Fruit fly (Drosophila melanogaster) whole organism, embryonic: Measurements from ENCODE around the gene RpS25.

ENCODE experiments used
- Bgb ChIP-seq: fragments of 200-800 bp; sonication (Bioruptor generic); IDR thresholded peaks from 2 replicates; pipeline ENCODE4 v1.3.6; 2022; ENCODE audit warnings: missing biosample characterization, missing genetic modification characterization; ENCODE audit not compliant: partially characterized antibody
- CG13287 ChIP-seq: fragments of 200-800 bp; sonication (Bioruptor generic); IDR thresholded peaks from 2 replicates; pipeline ENCODE4 v1.3.6; 2022; ENCODE audit warnings: missing biosample characterization, missing genetic modification characterization; ENCODE audit not compliant: partially characterized antibody
- CG13296 ChIP-seq: fragments of 200-800 bp; sonication (Bioruptor generic); optimal IDR thresholded peaks from 3 replicates; lab custom pipeline; 2018; ENCODE audit warnings: missing biosample characterization, mild to moderate bottlenecking, missing genetic modification characterization
- CG14014 ChIP-seq: fragments of 200-800 bp; sonication (Bioruptor generic); IDR thresholded peaks from 2 replicates; pipeline ENCODE4 v1.3.6; 2022; ENCODE audit warnings: missing biosample characterization, missing genetic modification characterization
- CG14441 ChIP-seq: fragments of 200-800 bp; sonication (Bioruptor generic); IDR thresholded peaks from 2 replicates; pipeline ENCODE4 v1.3.6; 2022; ENCODE audit warnings: missing biosample characterization, missing genetic modification characterization
- CG15011 ChIP-seq: fragments of 200-800 bp; sonication (Bioruptor generic); optimal IDR thresholded peaks from 3 replicates; lab custom pipeline; 2018; ENCODE audit warnings: missing biosample characterization, mild to moderate bottlenecking, missing genetic modification characterization
- CG15073 ChIP-seq: fragments of 200-800 bp; sonication (Bioruptor generic); optimal IDR thresholded peaks from 2 replicates; lab custom pipeline; 2016; ENCODE audit warnings: missing biosample characterization, missing genetic modification characterization
- CG15601 ChIP-seq: fragments of 200-800 bp; sonication (Bioruptor generic); optimal IDR thresholded peaks from 3 replicates; lab custom pipeline; 2019; ENCODE audit warnings: missing biosample characterization, mild to moderate bottlenecking, missing genetic modification characterization, moderate library complexity
- CG16779 ChIP-seq: fragments of 200-800 bp; sonication (Bioruptor generic); IDR thresholded peaks from 2 replicates; pipeline ENCODE4 v1.3.6; 2022; ENCODE audit warnings: missing biosample characterization, missing genetic modification characterization
- CG16815 ChIP-seq: fragments of 200-800 bp; sonication (Bioruptor generic); optimal IDR thresholded peaks from 3 replicates; lab custom pipeline; 2017; ENCODE audit warnings: missing biosample characterization, mild to moderate bottlenecking, missing genetic modification characterization
- CG17612 ChIP-seq: fragments of 200-800 bp; sonication (Bioruptor generic); IDR thresholded peaks from 2 replicates; pipeline ENCODE4 v1.3.6; 2022; ENCODE audit warnings: missing biosample characterization, missing genetic modification characterization
- CG1792 ChIP-seq: fragments of 200-800 bp; sonication (Bioruptor generic); optimal IDR thresholded peaks from 2 replicates; lab custom pipeline; 2016; ENCODE audit warnings: missing biosample characterization, missing genetic modification characterization
- CG18262 ChIP-seq: fragments of 200-800 bp; optimal IDR thresholded peaks from 3 replicates; lab custom pipeline; 2019; ENCODE audit warnings: missing biosample characterization, mild to moderate bottlenecking, missing genetic modification characterization, moderate library complexity
- CG30403 ChIP-seq: fragments of 200-800 bp; sonication (Bioruptor generic); optimal IDR thresholded peaks from 3 replicates; lab custom pipeline; 2016; ENCODE audit warnings: missing biosample characterization, missing genetic modification characterization
- CG32767 ChIP-seq: fragments of 200-800 bp; sonication (Bioruptor generic); IDR thresholded peaks from 2 replicates; pipeline ENCODE4 v1.3.6; 2022; ENCODE audit warnings: missing biosample characterization, missing genetic modification characterization
- CG4360 ChIP-seq: fragments of 200-800 bp; sonication (Bioruptor generic); IDR thresholded peaks from 2 replicates; pipeline ENCODE4 v1.3.6; 2022; ENCODE audit warnings: missing biosample characterization, missing genetic modification characterization
- CG5953 ChIP-seq: fragments of 200-800 bp; sonication (Bioruptor generic); IDR thresholded peaks from 2 replicates; pipeline ENCODE4 v1.3.6; 2022; ENCODE audit warnings: missing biosample characterization, missing genetic modification characterization
- CG6854 ChIP-seq: fragments of 200-800 bp; sonication (Bioruptor generic); optimal IDR thresholded peaks from 3 replicates; lab custom pipeline; 2017; ENCODE audit warnings: missing biosample characterization, mild to moderate bottlenecking, missing genetic modification characterization
- CG7372 ChIP-seq: fragments of 200-800 bp; sonication (Bioruptor generic); IDR thresholded peaks from 2 replicates; pipeline ENCODE4 v1.3.6; 2022; ENCODE audit warnings: missing biosample characterization, missing genetic modification characterization
- CG7963 ChIP-seq: fragments of 200-800 bp; sonication (Bioruptor generic); IDR thresholded peaks from 3 replicates; pipeline ENCODE4 v1.3.6; 2022; ENCODE audit warnings: missing biosample characterization, missing genetic modification characterization; ENCODE audit not compliant: partially characterized antibody
- CG7987 ChIP-seq: fragments of 200-800 bp; sonication (Bioruptor generic); optimal IDR thresholded peaks from 2 replicates; lab custom pipeline; 2018; ENCODE audit warnings: missing biosample characterization, mild to moderate bottlenecking, missing genetic modification characterization, moderate library complexity
- CG8290 ChIP-seq, 3 experiments: fragments of 200-800 bp; sonication (Bioruptor generic); optimal IDR thresholded peaks; 2 replicates each; lab custom pipeline; 2016 to 2019; ENCODE audit warnings: missing biosample characterization in 3 of 3, missing genetic modification characterization in 3 of 3, mild to moderate bottlenecking in 2 of 3, moderate library complexity in 1 of 3
- CG8765 ChIP-seq: fragments of 200-800 bp; sonication (Bioruptor generic); IDR thresholded peaks from 2 replicates; pipeline ENCODE4 v1.3.6; 2022; ENCODE audit warnings: missing biosample characterization, missing genetic modification characterization
- Ets97D ChIP-seq: fragments of 200-800 bp; sonication (Bioruptor generic); optimal IDR thresholded peaks from 3 replicates; lab custom pipeline; 2016; ENCODE audit warnings: missing biosample characterization, missing genetic modification characterization
- HLH54F ChIP-seq: fragments of 200-800 bp; sonication (Bioruptor generic); optimal IDR thresholded peaks from 3 replicates; lab custom pipeline; 2016; ENCODE audit warnings: missing biosample characterization, missing genetic modification characterization
- Jarid2 ChIP-seq: fragments of 200-800 bp; sonication (Bioruptor generic); optimal IDR thresholded peaks from 3 replicates; lab custom pipeline; 2017; ENCODE audit warnings: mild to moderate bottlenecking, missing biosample characterization, missing genetic modification reagents, missing genetic modification characterization
- Lhr ChIP-seq: fragments of 200-800 bp; sonication (Bioruptor generic); optimal IDR thresholded peaks from 3 replicates; lab custom pipeline; 2017; ENCODE audit warnings: mild to moderate bottlenecking, missing biosample characterization, missing genetic modification reagents, missing genetic modification characterization
- Mad ChIP-seq: fragments of 200-800 bp; sonication (Bioruptor generic); optimal IDR thresholded peaks from 2 replicates; lab custom pipeline; 2016; ENCODE audit warnings: missing biosample characterization, missing genetic modification characterization
- Myb ChIP-seq: fragments of 200-800 bp; sonication (Bioruptor generic); optimal IDR thresholded peaks from 2 replicates; lab custom pipeline; 2016; ENCODE audit warnings: missing biosample characterization, missing genetic modification characterization
- Rx ChIP-seq: fragments of 200-800 bp; sonication (Bioruptor generic); IDR thresholded peaks from 2 replicates; pipeline ENCODE4 v1.3.6; 2022; ENCODE audit warnings: missing biosample characterization, missing genetic modification characterization
- Sox100B ChIP-seq: fragments of 200-800 bp; sonication (Bioruptor generic); optimal IDR thresholded peaks from 3 replicates; lab custom pipeline; 2018; ENCODE audit warnings: missing biosample characterization, mild to moderate bottlenecking, missing genetic modification characterization
- Sry-β ChIP-seq: fragments of 200-800 bp; sonication (Bioruptor generic); optimal IDR thresholded peaks from 2 replicates; lab custom pipeline; 2018; ENCODE audit warnings: missing biosample characterization, mild to moderate bottlenecking, missing genetic modification characterization, moderate library complexity
- Sry-δ ChIP-seq: fragments of 200-800 bp; sonication (Bioruptor generic); optimal IDR thresholded peaks from 2 replicates; lab custom pipeline; 2016; ENCODE audit warnings: missing biosample characterization, missing genetic modification characterization
- amos ChIP-seq: fragments of 200-800 bp; sonication (Bioruptor generic); IDR thresholded peaks from 2 replicates; pipeline ENCODE4 v1.3.6; 2022; ENCODE audit warnings: missing biosample characterization, missing genetic modification characterization; ENCODE audit not compliant: partially characterized antibody
- ase ChIP-seq: fragments of 200-800 bp; sonication (Bioruptor generic); IDR thresholded peaks from 3 replicates; pipeline ENCODE4 v1.3.6; 2022; ENCODE audit warnings: missing biosample characterization, missing genetic modification characterization
- bowl ChIP-seq: fragments of 200-800 bp; sonication (Bioruptor generic); IDR thresholded peaks from 2 replicates; pipeline ENCODE4 v1.3.6; 2022; ENCODE audit warnings: missing biosample characterization, missing genetic modification characterization
- da ChIP-seq: fragments of 200-800 bp; sonication (Bioruptor generic); optimal IDR thresholded peaks from 2 replicates; lab custom pipeline; 2016; ENCODE audit warnings: missing biosample characterization, missing genetic modification characterization
- en ChIP-seq: fragments of 200-800 bp; sonication (Bioruptor generic); optimal IDR thresholded peaks from 2 replicates; lab custom pipeline; 2016; ENCODE audit warnings: missing biosample characterization, missing genetic modification characterization
- fd96Cb ChIP-seq: fragments of 200-800 bp; sonication (Bioruptor generic); optimal IDR thresholded peaks from 2 replicates; lab custom pipeline; 2018; ENCODE audit warnings: missing biosample characterization, mild to moderate bottlenecking, missing genetic modification characterization, moderate library complexity
- gsb-n ChIP-seq: fragments of 200-800 bp; sonication (Bioruptor generic); optimal IDR thresholded peaks from 3 replicates; lab custom pipeline; 2018; ENCODE audit warnings: missing biosample characterization, mild to moderate bottlenecking, missing genetic modification characterization
- h ChIP-seq: fragments of >200 bp; optimal IDR thresholded peaks from 2 replicates; lab custom pipeline; 2017
- lilli ChIP-seq: fragments of 200-800 bp; sonication (Bioruptor generic); optimal IDR thresholded peaks from 3 replicates; lab custom pipeline; 2016; ENCODE audit warnings: missing biosample characterization, missing genetic modification characterization
- luna ChIP-seq: fragments of 200-800 bp; sonication (Bioruptor generic); optimal IDR thresholded peaks from 2 replicates; lab custom pipeline; 2016; ENCODE audit warnings: missing biosample characterization, missing genetic modification characterization
- nmo ChIP-seq: fragments of 200-800 bp; sonication (Bioruptor generic); optimal IDR thresholded peaks from 2 replicates; lab custom pipeline; 2018; ENCODE audit warnings: missing biosample characterization, mild to moderate bottlenecking, missing genetic modification characterization, moderate library complexity
- pho ChIP-seq: fragments of 200-800 bp; sonication (Bioruptor generic); optimal IDR thresholded peaks from 2 replicates; lab custom pipeline; 2016; ENCODE audit warnings: missing biosample characterization, missing genetic modification characterization
- rib ChIP-seq: fragments of 200-800 bp; sonication (Bioruptor generic); IDR thresholded peaks from 2 replicates; pipeline ENCODE4 v1.3.6; 2022; ENCODE audit warnings: missing biosample characterization, missing genetic modification characterization
- unpg ChIP-seq: fragments of 200-800 bp; sonication (Bioruptor generic); optimal IDR thresholded peaks from 3 replicates; lab custom pipeline; 2018; ENCODE audit warnings: missing biosample characterization, mild to moderate bottlenecking, missing genetic modification characterization, moderate library complexity
- usp ChIP-seq: fragments of >200 bp; optimal IDR thresholded peaks from 2 replicates; lab custom pipeline; 2017; ENCODE audit warnings: missing biosample characterization, missing genetic modification characterization
- vvl ChIP-seq: fragments of 200-800 bp; sonication (Bioruptor generic); IDR thresholded peaks from 2 replicates; pipeline ENCODE4 v1.3.6; 2022; ENCODE audit warnings: missing biosample characterization, missing genetic modification characterization

RpS25 gene

dm6 chr3R:11221437-11222230 lies 5.5 kb upstream of the RpS25 start, which contains the start of the genes CG6693 and RpL3:
CG6693 (minus strand) TSS chr3R:11221639.
RpL3 (plus strand) TSS chr3R:11221894.
- TF ChIP-seq CG18262 (peak; percentile 69), CG17612 (GFP tag; lab: Robert Waterston, UW) (0 out of 2 replicates have a peak, but pooled peaks have one; percentile 61), Ets97D (GFP tag; lab: Kevin White, UChicago) (peak; percentile 98), CG4360 (GFP tag; lab: Robert Waterston, UW) (no peak), rib (GFP tag; lab: Robert Waterston, UW) (peak; percentile 71), Bgb (GFP tag; lab: Robert Waterston, UW) (peak; percentile 51; the same call in 1 of the 2 replicates), CG14441 (GFP tag; lab: Robert Waterston, UW) (no peak), CG8765 (GFP tag; lab: Robert Waterston, UW) (no peak), Sry-β (GFP tag; lab: Kevin White, UChicago) (peak; percentile 45), CG8290 (GFP tag; optimal IDR thresholded peaks at IDR 0.05; lab: Kevin White, UChicago) (peak; percentile 69), CG8290 (tag; optimal IDR thresholded peaks at IDR 0.05; lab: Kevin White, UChicago) (peak; percentile 43 to 94), CG6854 (peak; percentile 88), Lhr (GFP tag; lab: Kevin White, UChicago) (peak; percentile 97), Sox100B (peak; percentile 68), CG13296 (GFP tag; lab: Kevin White, UChicago) (peak; percentile 91), CG15601 (peak; percentile 75), HLH54F (GFP tag; lab: Kevin White, UChicago) (peak; percentile 53), CG7987 (peak; percentile 95), CG14014 (GFP tag; lab: Robert Waterston, UW) (peak; percentile 72; the same call in 1 of the 2 replicates), CG16779 (GFP tag; lab: Robert Waterston, UW) (peak; percentile 80), Rx (GFP tag; lab: Robert Waterston, UW) (peak; percentile 36; the same call in 1 of the 2 replicates), CG7372 (no peak), usp (GFP tag; lab: Kevin White, UChicago) (no peak), Myb (GFP tag; lab: Kevin White, UChicago) (peak; percentile 48), en (no peak), CG16815 (GFP tag; lab: Kevin White, UChicago) (no peak), CG1792 (GFP tag; lab: Kevin White, UChicago) (no peak), lilli (GFP tag; lab: Kevin White, UChicago) (peak; percentile 90), CG7963 (GFP tag; lab: Robert Waterston, UW) (no peak), h (no peak), fd96Cb (peak; percentile 51), Sry-δ (peak; percentile 71), amos (GFP tag; lab: Robert Waterston, UW) (peak; percentile 58), bowl (peak; percentile 61; the same call in 1 of the 2 replicates), da (no peak), CG13287 (GFP tag; lab: Robert Waterston, UW) (peak; percentile 55; the same call in 1 of the 2 replicates), pho (GFP tag; lab: Kevin White, UChicago) (peak; percentile 47), Mad (GFP tag; lab: Kevin White, UChicago) (peak; percentile 50), luna (GFP tag; lab: Kevin White, UChicago) (peak; percentile 50), gsb-n (tag; lab: Kevin White, UChicago) (peak; percentile 76), nmo (GFP tag; lab: Kevin White, UChicago) (peak; percentile 70), ase (GFP tag; lab: Robert Waterston, UW) (peak; percentile 43; the same call in 1 of the 3 replicates), CG32767 (GFP tag; lab: Robert Waterston, UW) (peak; percentile 49; the same call in 1 of the 2 replicates), unpg (peak; percentile 80), CG30403 (GFP tag; lab: Kevin White, UChicago) (peak; percentile 55), vvl (GFP tag; lab: Robert Waterston, UW) (peak; percentile 84), CG5953 (GFP tag; lab: Robert Waterston, UW) (peak; percentile 76), Jarid2 (GFP tag; lab: Kevin White, UChicago) (peak; percentile 85), CG15073 (GFP tag; lab: Kevin White, UChicago) (no peak), CG15011 (GFP tag; lab: Kevin White, UChicago) (peak; percentile 77)
